Worm (Caenorhabditis elegans) whole organism, L2 larva: ENCODE measurements around the gene ttr-24.

Experiments used
- F13H6.1 ChIP-seq: sonication (generic microtip); optimal IDR thresholded peaks from 2 replicates; lab custom pipeline; 2016; ENCODE audit warnings: missing genetic modification characterization, missing compliant biosample characterization
- R02D3.7 ChIP-seq: fragments of 150-350 bp; optimal IDR thresholded peaks from 2 replicates; lab custom pipeline; 2014; ENCODE audit warnings: missing biosample characterization, missing genetic modification characterization
- elt-3 ChIP-seq: sonication (generic microtip); optimal IDR thresholded peaks from 2 replicates; lab custom pipeline; 2017; ENCODE audit warnings: missing biosample characterization, missing genetic modification characterization
- nhr-21 ChIP-seq: fragments of 150-350 bp; optimal IDR thresholded peaks from 2 replicates; lab custom pipeline; 2014; ENCODE audit warnings: missing biosample characterization, missing genetic modification characterization
- skn-1 ChIP-seq: sonication (generic microtip); optimal IDR thresholded peaks from 2 replicates; lab custom pipeline; 2017; ENCODE audit warnings: missing biosample characterization, missing genetic modification characterization
- unc-62 ChIP-seq: fragments of 150-350 bp; optimal IDR thresholded peaks from 2 replicates; lab custom pipeline; 2014; ENCODE audit warnings: missing biosample characterization, missing genetic modification reagents, missing genetic modification characterization
- ztf-11 ChIP-seq: sonication (generic microtip); optimal IDR thresholded peaks from 2 replicates; lab custom pipeline; 2017; ENCODE audit warnings: missing biosample characterization, missing genetic modification characterization

The ttr-24 gene

ce11 chrV:18506772-18507171, 49.7 kb downstream of the ttr-24 start:
- TF ChIP-seq F13H6.1 (tag; lab: Kevin White, UChicago): no peak
- no peak for TF ChIP-seq skn-1
- TF ChIP-seq ztf-11 (tag; lab: Kevin White, UChicago): no peak
- no peak for TF ChIP-seq elt-3
- TF ChIP-seq unc-62 (GFP tag; lab: Kevin White, UChicago): no peak
- TF ChIP-seq nhr-21 (tag; lab: Kevin White, UChicago): no peak
- no peak for TF ChIP-seq R02D3.7 (tag; lab: Kevin White, UChicago)
